Fruit fly (Drosophila melanogaster) Kc167 (cell line): ENCODE results near the gene inaF-A.

Experiments used
- Myc ChIP-seq: fragments of >200 bp; optimal IDR thresholded peaks from 2 replicates; lab custom pipeline; 2017; ENCODE audit warnings: missing external identifiers
- Sin3A ChIP-seq: fragments of >200 bp; optimal IDR thresholded peaks from 2 replicates; lab custom pipeline; 2018; ENCODE audit warnings: missing external identifiers
- insv ChIP-seq: fragments of >200 bp; optimal IDR thresholded peaks from 3 replicates; lab custom pipeline; 2018; ENCODE audit warnings: missing external identifiers
- ttk ChIP-seq: sonication (Bioruptor generic); optimal IDR thresholded peaks from 2 replicates; lab custom pipeline; 2017; ENCODE audit warnings: missing external identifiers

DNA sequence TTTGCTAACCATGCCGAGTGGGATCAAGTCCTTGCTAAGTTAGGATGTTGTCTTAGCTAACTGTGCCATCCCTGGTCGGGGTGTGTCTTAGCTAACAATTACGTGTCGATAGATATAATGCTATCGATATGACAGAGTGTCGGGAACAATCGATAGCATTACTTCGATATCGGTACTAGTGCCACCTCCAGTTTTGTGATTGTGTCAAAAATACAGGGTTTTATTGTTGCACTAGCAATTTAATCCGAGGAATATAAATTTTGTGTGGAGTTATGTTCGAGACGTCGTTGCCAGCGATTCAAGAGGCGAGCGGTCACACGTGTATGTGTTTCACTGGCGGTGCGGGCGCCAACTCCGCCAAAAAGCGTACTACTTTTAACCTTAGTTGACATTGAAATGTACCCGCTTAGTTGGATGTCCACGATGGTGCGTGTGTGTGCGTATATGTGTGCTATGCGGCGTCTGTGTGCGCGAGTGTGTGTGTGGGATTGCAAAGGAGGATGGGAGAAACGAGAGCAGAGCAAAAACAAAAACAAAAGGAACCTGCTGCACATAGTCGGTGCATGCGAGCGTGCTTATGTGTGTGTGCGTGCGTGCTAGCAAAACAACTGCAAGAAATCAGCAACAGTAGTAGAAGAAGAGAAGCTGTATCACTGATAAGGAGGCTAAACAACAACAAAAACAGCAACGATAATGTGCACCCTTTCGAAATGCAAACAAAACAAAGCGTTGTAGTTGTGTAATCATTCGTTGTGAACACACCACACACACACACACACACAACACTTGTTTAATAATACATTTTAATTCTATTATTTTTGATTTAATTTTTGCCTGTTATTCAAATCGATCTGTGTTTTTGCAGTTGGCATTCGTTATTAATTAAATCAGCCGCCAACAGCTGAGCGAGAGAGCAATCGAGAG is 38.5 kb downstream of the inaF-A start, which contains the start of gene PhKgamma:
- TF ChIP-seq ttk (lab: Kevin White, UChicago), result no peak
- no peak for TF ChIP-seq Sin3A
- no peak for TF ChIP-seq Myc (lab: Kevin White, UChicago)
- no peak for TF ChIP-seq insv (lab: Kevin White, UChicago)
